Worm (Caenorhabditis elegans) whole organism, L4 larva: ENCODE data around the gene srsx-15.

Experiments used
- aly-2 ChIP-seq: sonication (generic microtip); optimal IDR thresholded peaks from 2 replicates; lab custom pipeline; 2018; ENCODE audit warnings: missing biosample characterization, missing genetic modification characterization
- daf-12 ChIP-seq: fragments of 150-350 bp; optimal IDR thresholded peaks from 2 replicates; lab custom pipeline; 2014; ENCODE audit warnings: missing biosample characterization, missing genetic modification reagents, missing genetic modification characterization
- lin-39 ChIP-seq: fragments of 150-350 bp; optimal IDR thresholded peaks from 2 replicates; lab custom pipeline; 2014; ENCODE audit warnings: missing biosample characterization, missing genetic modification reagents, missing genetic modification characterization
- nhr-111 ChIP-seq: fragments of 200-800 bp; sonication (Bioruptor generic); optimal IDR thresholded peaks from 2 replicates; lab custom pipeline; 2018; ENCODE audit warnings: mild to moderate bottlenecking, missing genetic modification characterization, missing compliant biosample characterization
- nhr-6 ChIP-seq: fragments of 150-350 bp; optimal IDR thresholded peaks from 2 replicates; lab custom pipeline; 2014; ENCODE audit warnings: missing biosample characterization, missing genetic modification characterization
- spr-3 ChIP-seq: fragments of 200-800 bp; sonication (Bioruptor generic); optimal IDR thresholded peaks from 2 replicates; lab custom pipeline; 2018; ENCODE audit warnings: mild to moderate bottlenecking, missing genetic modification characterization, missing compliant biosample characterization
- unc-39 ChIP-seq: sonication (generic microtip); optimal IDR thresholded peaks from 2 replicates; lab custom pipeline; 2017; ENCODE audit warnings: missing biosample characterization, missing genetic modification characterization
- ztf-7 ChIP-seq: fragments of 150-350 bp; optimal IDR thresholded peaks from 2 replicates; lab custom pipeline; 2014; ENCODE audit warnings: missing biosample characterization, missing genetic modification characterization

DNA sequence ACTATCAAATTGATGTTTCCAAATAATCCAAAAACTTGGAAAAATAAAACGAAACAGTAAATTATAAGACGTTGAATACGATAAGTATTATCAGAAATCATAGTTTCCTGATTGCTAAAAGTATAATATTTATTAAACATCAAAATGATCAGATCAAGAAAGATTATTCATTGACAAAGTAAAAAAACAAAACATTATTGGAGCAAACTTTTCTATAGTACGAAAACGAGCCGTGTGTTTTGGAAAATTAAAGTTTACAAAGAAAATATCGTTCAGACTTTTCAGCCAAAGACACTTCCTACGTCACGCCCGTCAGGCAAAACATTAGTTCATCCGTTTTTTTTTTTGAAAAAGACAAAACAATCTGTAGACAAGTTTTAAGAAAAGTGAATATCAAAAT is at the start of gene srsx-15:
- TF ChIP-seq lin-39 (tag; lab: Kevin White, UChicago) = no peak
- TF ChIP-seq aly-2 (tag; lab: Kevin White, UChicago) = no peak
- TF ChIP-seq unc-39 = no peak
- TF ChIP-seq nhr-111 = no peak
- TF ChIP-seq daf-12 = no peak
- no peak for TF ChIP-seq nhr-6 (tag; lab: Kevin White, UChicago)
- TF ChIP-seq ztf-7 (tag; lab: Kevin White, UChicago) = no peak
- TF ChIP-seq spr-3 = no peak
